Fruit fly (Drosophila melanogaster) whole organism, embryonic: ENCODE data around the gene CG9150.

ENCODE experiments used
- Atf-2 ChIP-seq: fragments of 200-800 bp; sonication (Bioruptor generic); optimal IDR thresholded peaks from 2 replicates; lab custom pipeline; 2016; ENCODE audit warnings: missing biosample characterization, missing genetic modification characterization
- C15 ChIP-seq: fragments of 200-800 bp; sonication (Bioruptor generic); IDR thresholded peaks from 3 replicates; pipeline ENCODE4 v1.3.6; 2022; ENCODE audit warnings: missing biosample characterization, missing genetic modification characterization
- CG10267 ChIP-seq: fragments of 200-800 bp; sonication (Bioruptor generic); optimal IDR thresholded peaks from 2 replicates; lab custom pipeline; 2018; ENCODE audit warnings: missing biosample characterization, mild to moderate bottlenecking, missing genetic modification characterization, moderate library complexity
- CG10274 ChIP-seq: fragments of 200-800 bp; sonication (Bioruptor generic); optimal IDR thresholded peaks from 3 replicates; lab custom pipeline; 2017; ENCODE audit warnings: missing biosample characterization, mild to moderate bottlenecking, missing genetic modification characterization
- CG12219 ChIP-seq: fragments of 200-800 bp; sonication (Bioruptor generic); optimal IDR thresholded peaks from 3 replicates; lab custom pipeline; 2018; ENCODE audit warnings: missing biosample characterization, mild to moderate bottlenecking, missing genetic modification characterization
- CG1233 ChIP-seq: fragments of 200-800 bp; sonication (Bioruptor generic); optimal IDR thresholded peaks from 4 replicates; lab custom pipeline; 2018; ENCODE audit warnings: missing biosample characterization, mild to moderate bottlenecking, missing genetic modification characterization
- CG14667 ChIP-seq: fragments of 200-800 bp; sonication (Bioruptor generic); IDR thresholded peaks from 2 replicates; pipeline ENCODE4 v1.3.6; 2022; ENCODE audit warnings: missing biosample characterization, missing genetic modification characterization
- CG18011 ChIP-seq: fragments of 200-800 bp; sonication (Bioruptor generic); optimal IDR thresholded peaks from 2 replicates; lab custom pipeline; 2017; ENCODE audit warnings: missing biosample characterization, missing genetic modification characterization, mild to moderate bottlenecking, moderate library complexity, missing genotype
- CG18262 ChIP-seq: fragments of 200-800 bp; optimal IDR thresholded peaks from 3 replicates; lab custom pipeline; 2019; ENCODE audit warnings: missing biosample characterization, mild to moderate bottlenecking, missing genetic modification characterization, moderate library complexity
- CG18476 ChIP-seq: fragments of 200-800 bp; sonication (Bioruptor generic); optimal IDR thresholded peaks from 2 replicates; lab custom pipeline; 2016; ENCODE audit warnings: missing biosample characterization, mild to moderate bottlenecking, missing genetic modification characterization
- CG2129 ChIP-seq: fragments of 200-800 bp; sonication (Bioruptor generic); IDR thresholded peaks from 2 replicates; pipeline ENCODE4 v1.3.6; 2022; ENCODE audit warnings: missing biosample characterization, missing genetic modification characterization; ENCODE audit not compliant: partially characterized antibody
- CG3065 ChIP-seq: fragments of 200-800 bp; sonication (Bioruptor generic); optimal IDR thresholded peaks from 2 replicates; lab custom pipeline; 2016; ENCODE audit warnings: missing biosample characterization, missing genetic modification characterization
- CG3163 ChIP-seq: fragments of 200-800 bp; sonication (Bioruptor generic); optimal IDR thresholded peaks from 3 replicates; lab custom pipeline; 2016; ENCODE audit warnings: missing biosample characterization, missing genetic modification characterization
- CG3838 ChIP-seq: fragments of 200-800 bp; sonication (Bioruptor generic); optimal IDR thresholded peaks from 3 replicates; lab custom pipeline; 2016; ENCODE audit warnings: missing biosample characterization, missing genetic modification characterization
- CG4424 ChIP-seq: fragments of 200-800 bp; sonication (Bioruptor generic); optimal IDR thresholded peaks from 3 replicates; lab custom pipeline; 2016; ENCODE audit warnings: missing biosample characterization, missing genetic modification characterization
- CG4820 ChIP-seq: fragments of 200-800 bp; sonication (Bioruptor generic); optimal IDR thresholded peaks from 3 replicates; lab custom pipeline; 2016; ENCODE audit warnings: missing biosample characterization, missing genetic modification characterization
- CG4854 ChIP-seq: fragments of 200-800 bp; sonication (Bioruptor generic); optimal IDR thresholded peaks from 2 replicates; lab custom pipeline; 2016; ENCODE audit warnings: missing biosample characterization, missing genetic modification characterization, inconsistent platforms
- CG6791 ChIP-seq: fragments of 200-800 bp; sonication (Bioruptor generic); IDR thresholded peaks from 3 replicates; pipeline ENCODE4 v1.3.6; 2022; ENCODE audit warnings: missing biosample characterization, missing genetic modification characterization; ENCODE audit not compliant: partially characterized antibody
- CG8290 ChIP-seq, 3 experiments: fragments of 200-800 bp; sonication (Bioruptor generic); optimal IDR thresholded peaks; 2 replicates each; lab custom pipeline; 2016 to 2019; ENCODE audit warnings: missing biosample characterization in 3 of 3, missing genetic modification characterization in 3 of 3, mild to moderate bottlenecking in 2 of 3, moderate library complexity in 1 of 3
- CG9876 ChIP-seq: fragments of 200-800 bp; sonication (Bioruptor generic); optimal IDR thresholded peaks from 2 replicates; lab custom pipeline; 2016; ENCODE audit warnings: missing biosample characterization, missing genetic modification characterization
- CG9932 ChIP-seq: fragments of 200-800 bp; sonication (Bioruptor generic); IDR thresholded peaks from 2 replicates; pipeline ENCODE4 v1.3.6; 2022; ENCODE audit warnings: missing biosample characterization, missing genetic modification characterization
- CTCF ChIP-seq: fragments of 200-800 bp; sonication (Bioruptor generic); optimal IDR thresholded peaks from 2 replicates; lab custom pipeline; 2017; ENCODE audit warnings: missing biosample characterization, mild to moderate bottlenecking, missing genetic modification characterization, moderate library complexity
- D ChIP-seq, 2 experiments: fragments of 200-800 bp in 1 of 2; fragments of >200 bp in 1 of 2; sonication (Bioruptor generic) in 1 of 2; optimal IDR thresholded peaks; 2 replicates in 1 of 2; 3 replicates in 1 of 2; lab custom pipeline; 2017; ENCODE audit warnings: mild to moderate bottlenecking in 1 of 2, missing biosample characterization in 1 of 2, missing genetic modification characterization in 1 of 2, missing genetic modification reagents in 1 of 2
- Doc2 ChIP-seq: fragments of 200-800 bp; sonication (Bioruptor generic); IDR thresholded peaks from 2 replicates; pipeline ENCODE4 v1.3.6; 2022; ENCODE audit warnings: missing biosample characterization, missing genetic modification characterization
- Gug ChIP-seq: fragments of 200-800 bp; sonication (Bioruptor generic); IDR thresholded peaks from 4 replicates; pipeline ENCODE4 v1.3.6; 2022; ENCODE audit warnings: missing biosample characterization, missing genetic modification characterization
- Hey ChIP-seq: fragments of 200-800 bp; sonication (Bioruptor generic); optimal IDR thresholded peaks from 3 replicates; lab custom pipeline; 2018; ENCODE audit warnings: missing biosample characterization, mild to moderate bottlenecking, missing genetic modification characterization
- Mes4 ChIP-seq: fragments of 200-800 bp; sonication (Bioruptor generic); optimal IDR thresholded peaks from 2 replicates; lab custom pipeline; 2016; ENCODE audit warnings: missing biosample characterization, missing genetic modification characterization
- NC2α ChIP-seq: fragments of 200-800 bp; sonication (Bioruptor generic); optimal IDR thresholded peaks from 2 replicates; lab custom pipeline; 2016; ENCODE audit warnings: missing biosample characterization, missing genetic modification characterization
- NC2β ChIP-seq: fragments of 200-800 bp; sonication (Bioruptor generic); optimal IDR thresholded peaks from 2 replicates; lab custom pipeline; 2016; ENCODE audit warnings: missing biosample characterization, missing genetic modification characterization
- Oaz ChIP-seq: fragments of 200-800 bp; sonication (Bioruptor generic); IDR thresholded peaks from 2 replicates; pipeline ENCODE4 v1.3.6; 2022; ENCODE audit warnings: missing biosample characterization, missing genetic modification characterization
- Rx ChIP-seq: fragments of 200-800 bp; sonication (Bioruptor generic); IDR thresholded peaks from 2 replicates; pipeline ENCODE4 v1.3.6; 2022; ENCODE audit warnings: missing biosample characterization, missing genetic modification characterization
- Ssrp ChIP-seq: fragments of 200-800 bp; sonication (Bioruptor generic); optimal IDR thresholded peaks from 2 replicates; lab custom pipeline; 2018; ENCODE audit warnings: missing biosample characterization, mild to moderate bottlenecking, missing genetic modification characterization, moderate library complexity
- Trl ChIP-seq, 3 experiments: fragments of >200 bp in 2 of 3; fragments of 200-800 bp in 1 of 3; sonication (Bioruptor generic) in 1 of 3; optimal IDR thresholded peaks; 2 replicates in 1 of 3; 3 replicates in 2 of 3; lab custom pipeline; 2016 to 2017; ENCODE audit warnings: missing biosample characterization in 1 of 3, missing genetic modification characterization in 1 of 3
- aop ChIP-seq: fragments of 200-800 bp; sonication (Bioruptor generic); IDR thresholded peaks from 2 replicates; pipeline ENCODE4 v1.3.6; 2022; ENCODE audit warnings: missing biosample characterization, missing genetic modification characterization
- az2 ChIP-seq: fragments of 200-800 bp; sonication (Bioruptor generic); optimal IDR thresholded peaks from 3 replicates; lab custom pipeline; 2016; ENCODE audit warnings: missing biosample characterization, missing genetic modification characterization
- bowl ChIP-seq: fragments of 200-800 bp; sonication (Bioruptor generic); IDR thresholded peaks from 2 replicates; pipeline ENCODE4 v1.3.6; 2022; ENCODE audit warnings: missing biosample characterization, missing genetic modification characterization
- br ChIP-seq: fragments of >200 bp; optimal IDR thresholded peaks from 2 replicates; lab custom pipeline; 2017
- cad ChIP-seq: fragments of >200 bp; optimal IDR thresholded peaks from 2 replicates; lab custom pipeline; 2017; ENCODE audit warnings: missing biosample characterization, missing genetic modification characterization
- chinmo ChIP-seq: fragments of 200-800 bp; sonication (Bioruptor generic); IDR thresholded peaks from 4 replicates; pipeline ENCODE4 v1.3.6; 2022; ENCODE audit warnings: missing biosample characterization, missing genetic modification characterization; ENCODE audit not compliant: partially characterized antibody
- crp ChIP-seq, 2 experiments: fragments of 200-800 bp; sonication (Bioruptor generic); optimal IDR thresholded peaks; 2 replicates in 1 of 2; 3 replicates in 1 of 2; lab custom pipeline; 2017; ENCODE audit warnings: missing biosample characterization in 2 of 2, missing genetic modification characterization in 2 of 2, mild to moderate bottlenecking in 1 of 2, moderate library complexity in 1 of 2
- ewg ChIP-seq: fragments of 200-800 bp; sonication (Bioruptor generic); optimal IDR thresholded peaks from 3 replicates; lab custom pipeline; 2017; ENCODE audit warnings: mild to moderate bottlenecking, missing biosample characterization, missing genetic modification reagents, missing genetic modification characterization
- fu2 ChIP-seq: fragments of 200-800 bp; sonication (Bioruptor generic); optimal IDR thresholded peaks from 2 replicates; lab custom pipeline; 2016; ENCODE audit warnings: missing biosample characterization, missing genetic modification characterization
- gro ChIP-seq: fragments of 200-800 bp; sonication (Bioruptor generic); optimal IDR thresholded peaks from 2 replicates; lab custom pipeline; 2016; ENCODE audit warnings: missing biosample characterization, missing genetic modification characterization
- ind ChIP-seq: fragments of 200-800 bp; sonication (Bioruptor generic); optimal IDR thresholded peaks from 3 replicates; lab custom pipeline; 2016; ENCODE audit warnings: missing biosample characterization, missing genetic modification characterization
- lmd ChIP-seq: fragments of 200-800 bp; sonication (Bioruptor generic); IDR thresholded peaks from 2 replicates; pipeline ENCODE4 v1.3.6; 2022; ENCODE audit warnings: missing biosample characterization, missing genetic modification characterization
- pho ChIP-seq: fragments of 200-800 bp; sonication (Bioruptor generic); optimal IDR thresholded peaks from 2 replicates; lab custom pipeline; 2016; ENCODE audit warnings: missing biosample characterization, missing genetic modification characterization
- pita ChIP-seq: fragments of 200-800 bp; sonication (Bioruptor generic); optimal IDR thresholded peaks from 2 replicates; lab custom pipeline; 2017; ENCODE audit warnings: missing biosample characterization, mild to moderate bottlenecking, missing genetic modification characterization
- pum ChIP-seq: fragments of 200-800 bp; sonication (Bioruptor generic); optimal IDR thresholded peaks from 2 replicates; lab custom pipeline; 2016; ENCODE audit warnings: missing biosample characterization, missing genetic modification characterization
- sd ChIP-seq: fragments of 200-800 bp; sonication (Bioruptor generic); optimal IDR thresholded peaks from 3 replicates; lab custom pipeline; 2018; ENCODE audit warnings: missing biosample characterization, mild to moderate bottlenecking, missing genetic modification characterization, moderate library complexity
- sens-2 ChIP-seq: fragments of 200-800 bp; sonication (Bioruptor generic); IDR thresholded peaks from 2 replicates; pipeline ENCODE4 v1.3.6; 2022; ENCODE audit warnings: missing biosample characterization, missing genetic modification characterization
- tgo ChIP-seq: fragments of 200-800 bp; sonication (Bioruptor generic); IDR thresholded peaks from 3 replicates; pipeline ENCODE4 v1.3.6; 2022; ENCODE audit warnings: missing biosample characterization, missing genetic modification characterization
- vvl ChIP-seq: fragments of 200-800 bp; sonication (Bioruptor generic); IDR thresholded peaks from 2 replicates; pipeline ENCODE4 v1.3.6; 2022; ENCODE audit warnings: missing biosample characterization, missing genetic modification characterization

The CG9150 gene

DNA sequence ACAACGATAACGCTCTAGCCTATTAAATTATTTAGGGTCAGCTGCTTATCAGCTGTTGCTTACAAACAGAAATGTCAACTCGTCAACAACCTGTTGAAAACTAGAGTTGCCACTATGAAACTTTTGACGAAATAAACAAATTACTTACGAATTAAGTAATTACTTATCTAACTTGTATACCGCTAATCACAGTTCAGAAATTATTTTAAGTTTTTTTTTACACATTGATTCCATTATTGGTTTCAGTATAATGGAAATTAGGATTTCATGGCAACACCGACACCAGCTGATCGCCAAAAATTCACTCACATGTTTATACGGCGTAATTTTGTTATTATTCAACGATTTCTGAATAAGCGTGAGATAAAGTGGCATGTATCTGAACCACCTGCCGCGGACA lies 30.6 kb downstream of the CG9150 start, which contains the start of the genes CG9117 and CG31643 (continued):
- TF ChIP-seq br (lab: Kevin White, UChicago) (no peak), ewg (GFP tag; lab: Kevin White, UChicago) (peak; percentile 28), C15 (GFP tag; lab: Robert Waterston, UW) (no peak), sens-2 (GFP tag; lab: Robert Waterston, UW) (no peak), CG9876 (GFP tag; lab: Kevin White, UChicago) (no peak), chinmo (GFP tag; lab: Robert Waterston, UW) (no peak), ind (GFP tag; lab: Kevin White, UChicago) (no peak), CG12219 (GFP tag; lab: Kevin White, UChicago) (no peak), Atf-2 (GFP tag; lab: Kevin White, UChicago) (peak; percentile 2), CG3838 (no peak), Mes4 (GFP tag; lab: Kevin White, UChicago) (peak; percentile 30), CG10274 (GFP tag; lab: Kevin White, UChicago) (no peak), tgo (GFP tag; lab: Robert Waterston, UW) (peak; percentile 43; the same call in 2 of the 3 replicates), CG18262 (tag; lab: Kevin White, UChicago) (no peak), CG18476 (GFP tag; lab: Kevin White, UChicago) (peak; percentile 30), gro (peak; percentile 64), Ssrp (tag; lab: Kevin White, UChicago) (peak; percentile 4), pita (GFP tag; lab: Kevin White, UChicago) (no peak), CG18011 (no peak), CG9932 (peak; percentile 60), Oaz (GFP tag; lab: Robert Waterston, UW) (no peak), CG4820 (GFP tag; lab: Kevin White, UChicago) (peak; percentile 49), cad (GFP tag; lab: Kevin White, UChicago) (no peak), az2 (GFP tag; lab: Kevin White, UChicago) (peak; percentile 57), pho (GFP tag; lab: Kevin White, UChicago) (peak; percentile 47), Rx (GFP tag; lab: Robert Waterston, UW) (no peak), CG2129 (GFP tag; lab: Robert Waterston, UW) (no peak), CTCF (GFP tag; lab: Kevin White, UChicago) (no peak), CG4424 (GFP tag; lab: Kevin White, UChicago) (no peak), crp (GFP tag; optimal IDR thresholded peaks at IDR 0.05; lab: Kevin White, UChicago) (peak; percentile 98 to 100), vvl (GFP tag; lab: Robert Waterston, UW) (peak; percentile 31; the same call in 1 of the 2 replicates), CG6791 (no peak), CG3163 (no peak), sd (tag; lab: Kevin White, UChicago) (no peak), pum (peak; percentile 13), NC2α (no peak), Gug (GFP tag; lab: Robert Waterston, UW) (no peak), NC2β (GFP tag; lab: Kevin White, UChicago) (peak; percentile 32), CG3065 (GFP tag; lab: Kevin White, UChicago) (no peak), bowl (GFP tag; lab: Robert Waterston, UW) (no peak), CG8290 (GFP tag; optimal IDR thresholded peaks at IDR 0.05; lab: Kevin White, UChicago) (no peak), CG8290 (tag; optimal IDR thresholded peaks at IDR 0.05; lab: Kevin White, UChicago) (no peak), aop (GFP tag; lab: Robert Waterston, UW) (no peak), CG14667 (GFP tag; lab: Robert Waterston, UW) (no peak), CG10267 (peak; percentile 57), Hey (tag; lab: Kevin White, UChicago) (no peak), Trl (optimal IDR thresholded peaks at IDR 0.05; lab: Kevin White, UChicago) (no peak), Trl (GFP tag; optimal IDR thresholded peaks at IDR 0.05; lab: Kevin White, UChicago) (peak; percentile 46), lmd (GFP tag; lab: Robert Waterston, UW) (peak; percentile 25; the same call in 1 of the 2 replicates), CG4854 (peak; percentile 10), D (optimal IDR thresholded peaks at IDR 0.05; lab: Kevin White, UChicago) (no peak), D (GFP tag; optimal IDR thresholded peaks at IDR 0.05; lab: Kevin White, UChicago) (no peak), Doc2 (no peak), fu2 (peak; percentile 59), CG1233 (GFP tag; lab: Kevin White, UChicago) (peak; percentile 30)
